Worm (Caenorhabditis elegans): Measurements from ENCODE around the gene F21D9.2.

DNA sequence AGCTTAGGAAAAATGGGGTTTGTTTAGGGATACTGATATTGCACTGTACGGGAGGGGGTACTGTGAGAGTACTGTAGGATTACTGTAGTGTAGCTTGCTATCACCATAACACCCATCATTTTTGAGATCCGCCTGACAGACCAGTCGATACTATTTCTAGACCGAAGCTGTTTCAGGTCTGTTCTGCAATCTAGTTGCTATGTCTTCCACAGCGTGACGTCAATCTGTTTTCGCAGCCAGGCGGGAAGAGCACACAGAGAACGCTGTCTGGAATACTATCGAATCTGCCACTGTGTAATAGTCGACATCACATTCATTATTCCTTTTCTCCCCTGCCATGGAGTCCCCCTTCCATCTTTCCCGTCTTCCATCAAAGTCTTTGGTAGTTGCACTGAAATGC is 10.4 kb downstream of the F21D9.2 start, which contains the start of gene F21D9.11:
- TF ChIP-seq mml-1 (tag; optimal IDR thresholded peaks at IDR 0.05): no peak
- TF ChIP-seq pha-4 (tag; optimal IDR thresholded peaks at IDR 0.05): no peak
- TF ChIP-seq unc-62 (GFP tag; optimal IDR thresholded peaks at IDR 0.05): no peak
- TF ChIP-seq ama-1 (optimal IDR thresholded peaks at IDR 0.05): no peak
- no peak for TF ChIP-seq zag-1 (tag; optimal IDR thresholded peaks at IDR 0.05)
- TF ChIP-seq fos-1 (tag; optimal IDR thresholded peaks at IDR 0.05): no peak
- no peak for TF ChIP-seq nhr-237 (tag; optimal IDR thresholded peaks at IDR 0.05)
